Worm (Caenorhabditis elegans): ENCODE data around the gene ZC250.2.

The ZC250.2 gene

ce11 chrV:5835397-5835796 is 43.3 kb downstream of the ZC250.2 start:
- TF ChIP-seq mls-2 (tag; optimal IDR thresholded peaks at IDR 0.05) = no peak
- no peak for TF ChIP-seq nhr-237 (tag; optimal IDR thresholded peaks at IDR 0.05)
- no peak for TF ChIP-seq tbx-8 (GFP tag; optimal IDR thresholded peaks at IDR 0.05)
- TF ChIP-seq hlh-1 (tag; optimal IDR thresholded peaks at IDR 0.05) = no peak
- TF ChIP-seq snpc-4 (tag; optimal IDR thresholded peaks at IDR 0.05) = no peak
- TF ChIP-seq lsy-2 (tag; optimal IDR thresholded peaks at IDR 0.05) = no peak

ce11 chrV:5835979-5836615 is 44.0 kb downstream of the ZC250.2 start:
- TF ChIP-seq ceh-43 (GFP tag; optimal IDR thresholded peaks at IDR 0.05) (no peak), tbx-8 (GFP tag; optimal IDR thresholded peaks at IDR 0.05) (no peak), nhr-2 (tag; optimal IDR thresholded peaks at IDR 0.05) (no peak), mep-1 (tag; optimal IDR thresholded peaks at IDR 0.05) (no peak)

ce11 chrV:5836616-5836982 is 44.5 kb downstream of the ZC250.2 start, which contains the start of gene col-140:
col-140 (minus strand) TSS chrV:5836834.
- no peak for TF ChIP-seq elt-3 (tag; optimal IDR thresholded peaks at IDR 0.05)
- no peak for TF ChIP-seq unc-120 (tag; optimal IDR thresholded peaks at IDR 0.05; ENCODE audit: poor library complexity, severe bottlenecking)
- TF ChIP-seq M03D4.4 (tag; optimal IDR thresholded peaks at IDR 0.05) = no peak
- TF ChIP-seq drap-1 (GFP tag; optimal IDR thresholded peaks at IDR 0.05) = no peak
- no peak for TF ChIP-seq blmp-1 (tag; optimal IDR thresholded peaks at IDR 0.05)
- no peak for TF ChIP-seq unc-39 (tag; optimal IDR thresholded peaks at IDR 0.05)

- TF ChIP-seq bed-3 (GFP tag; optimal IDR thresholded peaks at IDR 0.05) = no peak
- TF ChIP-seq mab-5 (tag; optimal IDR thresholded peaks at IDR 0.05) = no peak
- no peak for TF ChIP-seq mep-1 (tag; optimal IDR thresholded peaks at IDR 0.05)
- TF ChIP-seq ceh-83 (GFP tag; optimal IDR thresholded peaks at IDR 0.05) = no peak
- TF ChIP-seq elt-3 (tag; optimal IDR thresholded peaks at IDR 0.05) = no peak
- TF ChIP-seq ces-1 (GFP tag; optimal IDR thresholded peaks at IDR 0.05) = no peak
- no peak for TF ChIP-seq sptf-1 (tag; optimal IDR thresholded peaks at IDR 0.05)
- TF ChIP-seq nhr-12 (tag; optimal IDR thresholded peaks at IDR 0.05) = no peak
- no peak for TF ChIP-seq lin-32 (GFP tag; optimal IDR thresholded peaks at IDR 0.05)
- TF ChIP-seq M03D4.4 (tag; optimal IDR thresholded peaks at IDR 0.05) = no peak
- no peak for TF ChIP-seq zip-8 (tag; optimal IDR thresholded peaks at IDR 0.05)
Observed at ce11 chrV:5838576-5839366, 46.6 kb downstream of the ZC250.2 start, which contains the start of gene F26F12.2. F26F12.2 (minus strand) TSS chrV:5838613.

- no peak for TF ChIP-seq ces-1 (GFP tag; optimal IDR thresholded peaks at IDR 0.05)
- no peak for TF ChIP-seq nhr-28 (tag; optimal IDR thresholded peaks at IDR 0.05)
- no peak for TF ChIP-seq ham-2 (GFP tag; optimal IDR thresholded peaks at IDR 0.05)
- no peak for TF ChIP-seq ceh-39 (tag; optimal IDR thresholded peaks at IDR 0.05)
- no peak for TF ChIP-seq ceh-43 (GFP tag; optimal IDR thresholded peaks at IDR 0.05)
- no peak for TF ChIP-seq zip-8 (tag; optimal IDR thresholded peaks at IDR 0.05)
- no peak for TF ChIP-seq unc-62 (GFP tag; optimal IDR thresholded peaks at IDR 0.05)
- no peak for TF ChIP-seq mep-1 (tag; optimal IDR thresholded peaks at IDR 0.05)
- TF ChIP-seq unc-39 (tag; optimal IDR thresholded peaks at IDR 0.05) = no peak
- TF ChIP-seq sptf-1 (tag; optimal IDR thresholded peaks at IDR 0.05) = no peak
- TF ChIP-seq elt-3 (tag; optimal IDR thresholded peaks at IDR 0.05) = no peak
- no peak for TF ChIP-seq mls-2 (tag; optimal IDR thresholded peaks at IDR 0.05)
- TF ChIP-seq ztf-11 (tag; optimal IDR thresholded peaks at IDR 0.05) = no peak
- TF ChIP-seq M03D4.4 (tag; optimal IDR thresholded peaks at IDR 0.05) = no peak
- no peak for TF ChIP-seq sem-2 (GFP tag; optimal IDR thresholded peaks at IDR 0.05)
Observed at ce11 chrV:5840939-5841338, 48.8 kb downstream of the ZC250.2 start.
